Worm (Caenorhabditis elegans): ENCODE measurements around the gene F48G7.10.

F48G7.10 gene

ce11 chrV:646129-646528 lies 11.4 kb upstream of the F48G7.10 start, which contains the start of gene F48G7.12:
Gene F48G7.12, minus strand, starts transcription at chrV:646229.
- no peak for TF ChIP-seq skn-1 (tag; optimal IDR thresholded peaks at IDR 0.05)
- no peak for TF ChIP-seq vab-15 (tag; optimal IDR thresholded peaks at IDR 0.05)
- TF ChIP-seq nhr-28 (tag; optimal IDR thresholded peaks at IDR 0.05), result no peak
- TF ChIP-seq mdl-1 (tag; optimal IDR thresholded peaks at IDR 0.05), result no peak
- TF ChIP-seq dsc-1 (tag; optimal IDR thresholded peaks at IDR 0.05), result no peak
- no peak for TF ChIP-seq ztf-11 (tag; optimal IDR thresholded peaks at IDR 0.05)
- no peak for TF ChIP-seq nhr-12 (tag; optimal IDR thresholded peaks at IDR 0.05)
- no peak for TF ChIP-seq blmp-1 (tag; optimal IDR thresholded peaks at IDR 0.05)
- TF ChIP-seq hpl-2 (GFP tag; optimal IDR thresholded peaks at IDR 0.05), result no peak
- TF ChIP-seq efl-3 (GFP tag; optimal IDR thresholded peaks at IDR 0.05), result no peak
- TF ChIP-seq nhr-11 (tag; optimal IDR thresholded peaks at IDR 0.05), result no peak

ce11 chrV:642750-643149 lies 8.0 kb upstream of the F48G7.10 start, which contains the start of gene nhr-190:
Gene nhr-190, minus strand, starts transcription at chrV:642924.
- TF ChIP-seq sup-37 (GFP tag; optimal IDR thresholded peaks at IDR 0.05) (no peak), egl-27 (tag; optimal IDR thresholded peaks at IDR 0.05) (no peak), ceh-82 (tag; optimal IDR thresholded peaks at IDR 0.05) (peak in 1 of 3 experiments; percentile 2), rnt-1 (tag; optimal IDR thresholded peaks at IDR 0.05) (peak; percentile 33), unc-130 (tag; optimal IDR thresholded peaks at IDR 0.05) (no peak), fos-1 (tag; optimal IDR thresholded peaks at IDR 0.05) (no peak), hlh-4 (tag; optimal IDR thresholded peaks at IDR 0.05) (no peak), elt-2 (tag; optimal IDR thresholded peaks at IDR 0.05) (no peak), unc-62 (GFP tag; optimal IDR thresholded peaks at IDR 0.05) (no peak), ceh-63 (GFP tag; optimal IDR thresholded peaks at IDR 0.05) (no peak), grh-1 (GFP tag; IDR thresholded peaks at IDR 0.05) (no peak), lin-14 (GFP tag; optimal IDR thresholded peaks at IDR 0.05) (no peak), ceh-88 (GFP tag; IDR thresholded peaks at IDR 0.05) (no peak), ztf-11 (tag; optimal IDR thresholded peaks at IDR 0.05) (no peak), xbp-1 (tag; optimal IDR thresholded peaks at IDR 0.05) (no peak), mef-2 (tag; optimal IDR thresholded peaks at IDR 0.05) (no peak), blmp-1 (tag; optimal IDR thresholded peaks at IDR 0.05) (no peak), mep-1 (tag; optimal IDR thresholded peaks at IDR 0.05) (no peak), ceh-8 (GFP tag; optimal IDR thresholded peaks at IDR 0.05) (no peak), mab-9 (GFP tag; IDR thresholded peaks at IDR 0.05) (no peak), fkh-10 (GFP tag; optimal IDR thresholded peaks at IDR 0.05) (no peak), nhr-12 (tag; optimal IDR thresholded peaks at IDR 0.05) (no peak), C34B4.2 (tag; optimal IDR thresholded peaks at IDR 0.05) (no peak), lin-15B (tag; optimal IDR thresholded peaks at IDR 0.05) (no peak), efl-1 (optimal IDR thresholded peaks at IDR 0.05) (peak; percentile 31 to 47), efl-1 (GFP tag; optimal IDR thresholded peaks at IDR 0.05 in 1 of 2) (no peak), snpc-4 (tag; optimal IDR thresholded peaks at IDR 0.05) (no peak), nhr-20 (tag; optimal IDR thresholded peaks at IDR 0.05) (peak; percentile 22), lir-3 (tag; optimal IDR thresholded peaks at IDR 0.05; ENCODE audit: poor library complexity) (no peak), swsn-7 (tag; optimal IDR thresholded peaks at IDR 0.05) (peak; percentile 30), elt-3 (tag; optimal IDR thresholded peaks at IDR 0.05) (no peak), nhr-237 (tag; optimal IDR thresholded peaks at IDR 0.05) (no peak), fkh-8 (tag; optimal IDR thresholded peaks at IDR 0.05) (peak; percentile 41), nhr-11 (tag; optimal IDR thresholded peaks at IDR 0.05) (no peak), efl-3 (GFP tag; optimal IDR thresholded peaks at IDR 0.05) (no peak), irx-1 (tag; optimal IDR thresholded peaks at IDR 0.05) (no peak), aly-2 (tag; optimal IDR thresholded peaks at IDR 0.05) (no peak), unc-86 (tag; optimal IDR thresholded peaks at IDR 0.05) (no peak), pag-3 (tag; optimal IDR thresholded peaks at IDR 0.05; ENCODE audit: borderline replicate concordance, insufficient read depth) (no peak), ceh-90 (tag; optimal IDR thresholded peaks at IDR 0.05) (no peak)
